Worm (Caenorhabditis elegans): ENCODE measurements around the gene F40F11.3.
A peak's percentile ranks its signal among the peaks of the same experiment; 100 is the strongest.

The F40F11.3 gene

DNA sequence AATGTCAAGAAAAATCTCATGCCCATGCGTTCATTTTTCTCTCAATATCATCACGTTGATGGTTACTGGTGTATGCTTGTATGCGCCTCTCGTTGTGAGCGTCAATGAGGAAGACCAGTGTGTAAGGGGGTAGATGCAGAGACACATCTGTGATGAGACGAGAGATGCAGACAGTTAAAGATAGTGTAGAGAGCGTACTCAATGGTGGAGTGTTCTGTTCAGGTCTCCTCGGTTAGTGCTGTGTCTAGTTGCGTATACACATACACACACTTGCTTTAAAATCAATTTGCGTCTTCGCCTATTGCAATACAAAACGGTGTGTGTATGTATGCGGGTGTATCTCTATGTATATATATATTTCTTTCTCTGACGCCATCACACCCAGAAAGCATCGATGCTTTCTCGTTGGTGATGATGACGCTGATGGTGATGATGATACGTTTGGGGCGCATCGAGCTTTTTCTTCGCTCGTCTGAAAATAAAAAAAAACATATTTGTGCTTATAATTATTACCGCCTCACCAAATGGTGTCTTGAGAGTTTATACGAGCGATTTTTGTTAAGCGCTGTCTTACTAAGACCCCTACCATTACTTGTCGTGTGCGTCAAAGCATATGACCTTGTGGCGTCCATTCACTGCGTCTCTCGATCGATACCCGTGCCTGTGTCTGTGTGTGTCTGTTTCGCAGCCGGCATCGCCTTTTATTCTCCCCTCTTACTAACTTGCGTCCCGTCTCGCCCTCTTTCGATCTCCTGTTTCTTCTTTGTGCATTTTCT, at the start of gene F40F11.3:
Gene F40F11.3, minus strand, starts transcription at position 589 of the 776 bp plus-strand sequence.
- TF ChIP-seq W03F9.2 (tag; optimal IDR thresholded peaks at IDR 0.05) (peak; percentile 43), him-1 (tag; optimal IDR thresholded peaks at IDR 0.05) (no peak)

DNA sequence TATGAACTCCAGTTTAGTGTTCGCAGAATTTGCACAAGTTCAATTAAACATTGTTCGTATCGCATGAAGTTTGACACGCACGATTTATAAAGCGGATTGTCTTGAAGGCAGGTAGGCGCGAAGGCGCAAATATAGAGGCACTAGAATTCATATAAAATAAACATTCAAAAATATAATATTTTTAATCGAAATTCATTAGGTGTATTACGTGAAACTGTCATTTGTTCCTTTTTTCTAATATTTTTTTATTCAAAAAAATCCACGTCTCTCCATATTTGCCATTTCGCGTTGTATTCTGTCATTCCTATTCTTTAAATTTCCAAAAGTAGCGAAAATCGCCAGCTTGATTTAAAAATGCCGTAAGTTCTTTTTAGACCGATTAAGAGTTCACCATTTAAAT, 48.0 kb upstream of the F40F11.3 start, which contains the start of gene ZK809.1:
Gene ZK809.1, plus strand, starts transcription at position 301 of the 400 bp plus-strand sequence.
- TF ChIP-seq dao-5 (tag; optimal IDR thresholded peaks at IDR 0.05) (no peak), W03F9.2 (tag; optimal IDR thresholded peaks at IDR 0.05) (no peak), him-1 (tag; optimal IDR thresholded peaks at IDR 0.05) (no peak)

DNA sequence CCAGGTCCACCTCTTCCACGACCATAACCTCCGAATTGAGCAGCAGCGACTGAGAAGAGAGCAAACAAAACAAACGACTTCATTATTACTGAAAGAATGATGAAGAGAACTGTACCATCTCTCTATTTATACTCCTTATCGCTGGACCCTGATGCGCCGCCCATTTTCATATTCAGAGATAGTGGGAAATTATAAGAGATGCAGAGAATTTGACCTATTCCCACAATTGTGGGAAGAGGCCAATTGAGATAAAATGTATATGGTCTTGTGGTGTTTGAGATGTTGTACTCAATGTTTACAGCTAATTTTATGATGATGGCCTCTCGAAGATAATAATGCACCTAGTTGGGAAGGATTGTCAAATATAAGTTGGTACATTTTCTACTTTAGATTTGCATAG, 47.1 kb upstream of the F40F11.3 start, which contains the start of gene ttr-50:
Gene ttr-50, minus strand, starts transcription at position 101 of the 400 bp plus-strand sequence.
- no peak for TF ChIP-seq W03F9.2 (tag; optimal IDR thresholded peaks at IDR 0.05)
- TF ChIP-seq dao-5 (tag; optimal IDR thresholded peaks at IDR 0.05): no peak
- no peak for TF ChIP-seq him-1 (tag; optimal IDR thresholded peaks at IDR 0.05)

DNA sequence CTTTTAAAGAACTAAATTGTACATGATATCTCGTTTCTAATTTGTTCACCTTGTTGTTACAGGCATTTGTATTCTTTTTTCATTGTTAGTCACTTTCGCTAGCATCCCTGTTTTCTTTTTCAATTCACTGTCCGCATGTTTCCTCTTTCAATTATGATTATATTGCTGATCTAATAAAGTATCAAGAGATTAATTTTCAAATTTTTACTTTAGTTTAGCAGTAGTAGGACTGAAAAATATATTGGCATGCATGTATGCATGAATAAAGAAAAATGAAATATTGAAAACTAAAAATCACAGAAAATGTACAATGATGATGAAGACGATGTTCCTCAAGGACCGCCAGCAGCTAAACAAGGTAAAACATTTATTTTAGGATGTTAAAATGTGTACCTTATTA, 44.2 kb upstream of the F40F11.3 start, which contains the start of gene rbm-17:
Gene rbm-17, plus strand, starts transcription at position 301 of the 400 bp plus-strand sequence.
- TF ChIP-seq dao-5 (tag; optimal IDR thresholded peaks at IDR 0.05): no peak

DNA sequence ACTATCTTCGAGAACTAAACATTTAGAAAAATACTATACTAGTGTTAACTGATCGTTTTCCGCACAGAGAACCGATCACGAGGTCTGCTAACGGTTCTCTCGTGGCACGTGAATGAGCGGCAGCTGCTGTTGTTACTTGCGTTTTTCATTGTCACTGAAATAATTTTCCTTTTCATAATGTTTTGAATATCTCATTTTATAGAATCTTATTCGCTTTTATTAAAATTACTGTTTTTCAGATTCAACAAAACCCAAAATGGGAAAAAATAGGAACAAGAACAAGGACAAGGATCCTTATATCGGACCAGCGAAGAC, 42.6 kb upstream of the F40F11.3 start, which contains the start of gene F58B3.6:
Gene F58B3.6, plus strand, starts transcription at position 240 of the 315 bp plus-strand sequence.
- TF ChIP-seq him-1 (tag; optimal IDR thresholded peaks at IDR 0.05) (no peak), W03F9.2 (tag; optimal IDR thresholded peaks at IDR 0.05) (no peak), dao-5 (tag; optimal IDR thresholded peaks at IDR 0.05) (no peak)

DNA sequence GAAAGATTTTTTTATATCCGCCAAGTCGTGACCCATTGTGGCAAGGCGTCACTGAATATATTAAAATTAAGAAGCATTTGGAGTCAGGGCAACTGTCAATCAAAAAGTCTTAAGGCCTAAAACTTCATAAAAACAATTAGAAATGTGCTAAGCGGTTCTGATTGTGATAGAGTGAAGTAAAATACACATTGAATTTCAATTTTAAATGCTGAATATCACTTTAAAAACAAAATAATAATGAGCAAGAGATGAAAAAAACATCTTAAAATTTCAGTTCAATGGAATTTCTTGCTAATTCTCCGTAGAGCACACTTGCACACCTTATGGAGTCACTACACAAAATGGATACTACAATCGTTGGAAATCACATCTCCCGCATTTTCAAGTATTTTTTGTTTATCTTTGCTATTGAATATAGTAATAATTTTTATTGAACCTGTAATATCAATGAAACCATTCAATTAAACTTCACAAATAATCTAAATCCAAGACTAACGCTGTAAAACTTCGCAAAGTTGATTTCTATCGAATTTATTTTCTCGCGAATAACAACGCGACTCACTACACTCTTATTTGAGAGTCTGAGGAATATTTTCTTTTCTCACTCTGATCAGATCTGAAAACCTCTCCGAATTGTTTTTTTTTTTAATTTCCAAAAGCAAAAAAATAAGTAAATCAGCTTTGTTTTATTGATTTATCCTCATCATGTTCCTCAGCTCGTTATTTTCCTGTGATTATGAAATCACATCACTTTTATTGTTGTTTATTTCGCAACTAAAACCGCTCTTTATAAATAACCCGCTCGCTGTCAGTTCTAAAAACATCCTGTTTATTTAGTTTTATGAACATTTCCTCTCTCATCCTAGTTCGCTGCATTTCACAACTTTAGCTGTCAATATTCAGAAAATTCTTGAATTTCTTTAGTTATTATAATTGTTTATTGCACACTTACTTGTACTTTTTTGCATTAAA, 41.9 kb upstream of the F40F11.3 start, which contains the start of gene mars-1:
Gene mars-1, minus strand, starts transcription at position 51 of the 972 bp plus-strand sequence.
- TF ChIP-seq him-1 (tag; optimal IDR thresholded peaks at IDR 0.05) (no peak), W03F9.2 (tag; optimal IDR thresholded peaks at IDR 0.05) (peak; percentile 66), dao-5 (tag; optimal IDR thresholded peaks at IDR 0.05) (no peak)

DNA sequence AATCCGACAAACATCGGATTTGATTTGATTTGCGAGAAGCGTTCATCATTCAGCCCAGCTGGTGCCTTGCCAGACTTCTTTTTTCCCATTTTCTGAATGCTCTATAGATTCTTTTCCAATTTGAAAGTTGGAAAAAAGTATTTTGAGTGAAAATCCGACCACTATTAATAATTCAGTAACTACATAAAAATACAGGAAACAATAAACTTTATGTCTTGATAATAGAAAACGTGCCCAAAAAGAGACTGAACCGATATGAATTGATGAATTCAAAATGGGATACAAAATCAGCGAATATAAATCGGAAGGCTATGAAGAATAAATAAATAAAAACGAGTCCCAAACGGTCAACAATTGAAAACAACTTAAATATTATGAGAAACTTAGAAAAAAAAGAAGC, 37.9 kb upstream of the F40F11.3 start, which contains the start of gene F58B3.4:
Gene F58B3.4, minus strand, starts transcription at position 101 of the 400 bp plus-strand sequence.
- TF ChIP-seq W03F9.2 (tag; optimal IDR thresholded peaks at IDR 0.05) (no peak), him-1 (tag; optimal IDR thresholded peaks at IDR 0.05) (no peak), dao-5 (tag; optimal IDR thresholded peaks at IDR 0.05) (no peak)

DNA sequence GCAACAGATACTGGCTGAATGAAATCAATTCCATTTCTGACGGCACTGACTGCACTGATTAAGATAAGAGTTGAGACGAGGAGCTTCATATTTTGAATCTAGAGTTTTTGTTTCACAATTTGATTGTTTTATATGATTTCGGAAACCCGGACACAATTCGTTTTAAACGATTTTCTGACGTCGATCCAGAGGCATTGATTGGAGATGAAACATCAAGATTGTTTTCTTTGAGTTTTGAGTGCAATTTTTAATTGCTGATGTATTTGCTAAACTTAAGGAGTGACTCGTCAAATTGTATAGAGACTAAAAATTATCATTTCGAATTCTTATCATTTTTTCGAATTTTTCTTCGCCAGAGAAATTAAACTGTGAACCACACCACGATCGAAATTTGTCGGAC, 34.0 kb upstream of the F40F11.3 start, which contains the start of gene lys-6:
Gene lys-6, minus strand, starts transcription at position 101 of the 400 bp plus-strand sequence.
- TF ChIP-seq dao-5 (tag; optimal IDR thresholded peaks at IDR 0.05) (no peak), him-1 (tag; optimal IDR thresholded peaks at IDR 0.05) (no peak), W03F9.2 (tag; optimal IDR thresholded peaks at IDR 0.05) (no peak)

DNA sequence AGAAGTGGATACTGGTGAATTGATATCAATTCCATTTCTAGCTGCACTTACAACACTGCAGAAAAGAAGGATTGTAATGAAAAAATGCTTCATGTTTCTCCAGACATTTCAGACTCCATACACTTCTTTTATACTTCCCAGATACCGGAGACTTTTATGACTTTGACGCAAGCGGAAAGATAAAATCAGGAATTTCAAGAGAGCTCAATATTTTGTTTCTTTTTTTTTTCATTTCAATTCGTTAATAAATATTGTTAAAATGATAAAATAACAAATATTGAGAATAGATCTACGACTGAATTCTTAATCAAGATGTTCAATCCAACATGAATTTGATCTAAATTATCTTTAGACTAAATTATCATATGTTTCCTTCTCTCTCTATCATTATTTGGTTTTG, 31.7 kb upstream of the F40F11.3 start, which contains the start of gene lys-5:
Gene lys-5, minus strand, starts transcription at position 101 of the 400 bp plus-strand sequence.
- TF ChIP-seq him-1 (tag; optimal IDR thresholded peaks at IDR 0.05): no peak
- TF ChIP-seq dao-5 (tag; optimal IDR thresholded peaks at IDR 0.05): no peak
- TF ChIP-seq W03F9.2 (tag; optimal IDR thresholded peaks at IDR 0.05): no peak

DNA sequence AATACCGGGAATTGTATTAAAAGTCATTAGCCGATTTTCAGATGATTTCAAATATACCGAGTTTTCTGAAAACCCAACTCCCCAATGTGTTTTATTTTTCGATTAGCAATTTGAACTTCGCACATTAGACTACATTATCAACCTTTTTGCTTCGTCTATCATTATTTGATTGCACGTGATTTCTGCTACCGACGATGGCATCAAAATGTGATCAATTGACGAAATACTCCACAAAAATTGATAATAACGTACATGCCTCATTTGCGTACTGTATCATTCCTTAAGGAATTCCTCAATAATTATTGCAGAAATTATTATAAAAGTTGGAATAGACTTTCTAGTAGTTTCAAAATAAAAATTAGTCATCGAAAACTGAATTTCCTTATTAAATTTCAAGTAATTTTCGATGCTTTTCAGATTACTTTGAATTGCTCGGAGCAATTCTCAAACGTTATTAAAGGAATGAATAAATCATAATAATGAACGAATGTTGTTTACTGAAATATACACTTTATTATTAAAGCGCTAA, 30.0 kb upstream of the F40F11.3 start:
- TF ChIP-seq dao-5 (tag; optimal IDR thresholded peaks at IDR 0.05) (no peak), him-1 (tag; optimal IDR thresholded peaks at IDR 0.05) (no peak), W03F9.2 (tag; optimal IDR thresholded peaks at IDR 0.05) (no peak)

DNA sequence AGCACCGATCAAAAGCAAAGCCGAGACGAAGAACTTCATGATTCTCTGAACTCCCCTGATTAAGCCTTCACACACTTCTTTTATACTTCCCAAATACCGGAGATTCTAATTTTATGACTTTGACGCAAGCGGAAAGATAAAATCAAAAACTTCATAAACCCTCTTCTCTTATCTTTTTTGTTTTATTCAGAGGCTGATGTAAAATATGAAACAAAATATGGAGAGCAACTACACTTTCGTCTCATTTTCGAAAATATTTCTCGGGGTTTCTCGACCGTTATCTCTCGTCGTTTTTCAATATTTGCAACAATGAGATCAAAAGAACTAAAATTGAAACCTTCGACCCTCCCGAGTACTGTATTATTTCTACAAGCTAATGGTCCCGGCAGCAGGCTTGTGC, 29.3 kb upstream of the F40F11.3 start, which contains the start of gene lys-4:
Gene lys-4, minus strand, starts transcription at position 115 of the 400 bp plus-strand sequence.
- TF ChIP-seq him-1 (tag; optimal IDR thresholded peaks at IDR 0.05) (no peak), dao-5 (tag; optimal IDR thresholded peaks at IDR 0.05) (no peak), W03F9.2 (tag; optimal IDR thresholded peaks at IDR 0.05) (no peak)

DNA sequence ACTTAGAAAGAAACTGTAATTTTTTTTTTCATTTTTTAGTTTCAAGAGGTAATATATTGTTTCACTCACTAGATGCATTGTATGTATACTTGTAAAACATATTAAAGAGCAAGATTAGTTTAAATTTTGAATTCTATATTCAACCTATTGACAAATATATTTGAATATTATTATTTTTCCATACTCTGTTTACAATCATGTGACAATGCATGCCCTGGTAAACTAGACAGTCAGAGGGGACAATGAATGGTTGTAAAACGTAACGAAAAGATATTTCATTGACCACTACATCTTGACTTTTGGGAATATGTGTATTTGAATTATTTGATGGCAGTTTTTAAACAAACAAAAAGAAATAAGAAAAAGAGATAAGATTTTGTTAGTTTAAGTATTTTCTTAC, 28.5 kb upstream of the F40F11.3 start:
- no peak for TF ChIP-seq W03F9.2 (tag; optimal IDR thresholded peaks at IDR 0.05)
- no peak for TF ChIP-seq him-1 (tag; optimal IDR thresholded peaks at IDR 0.05)
- no peak for TF ChIP-seq dao-5 (tag; optimal IDR thresholded peaks at IDR 0.05)

DNA sequence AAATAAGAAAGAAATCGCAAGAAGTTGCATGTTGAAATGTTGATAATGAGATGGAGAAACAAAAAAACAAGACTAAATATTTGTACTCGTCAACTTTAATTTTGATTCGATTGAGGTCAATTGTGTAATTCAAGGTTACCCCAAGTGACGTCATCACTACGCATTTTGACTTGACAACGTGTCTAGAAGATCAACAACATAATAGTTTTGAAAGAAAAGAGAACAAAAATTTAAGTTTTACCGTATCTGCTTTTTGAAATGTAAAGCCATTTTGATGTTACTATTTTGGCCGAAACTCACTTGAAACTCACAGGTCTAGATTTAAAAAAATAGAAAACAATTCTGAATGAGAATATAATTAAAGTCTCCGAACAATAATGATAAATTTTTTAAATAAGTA, 27.1 kb upstream of the F40F11.3 start, which contains the start of gene dsl-5:
Gene dsl-5, minus strand, starts transcription at position 101 of the 400 bp plus-strand sequence.
- TF ChIP-seq him-1 (tag; optimal IDR thresholded peaks at IDR 0.05) (no peak), dao-5 (tag; optimal IDR thresholded peaks at IDR 0.05) (no peak), W03F9.2 (tag; optimal IDR thresholded peaks at IDR 0.05) (no peak)

All from whole organism, L4/young adult.